Fruit fly (Drosophila melanogaster): ENCODE data around the gene CG42354.

- TF ChIP-seq Myc (optimal IDR thresholded peaks at IDR 0.05) (no peak), insv (optimal IDR thresholded peaks at IDR 0.05) (no peak), Sin3A (optimal IDR thresholded peaks at IDR 0.05) (no peak), ttk (optimal IDR thresholded peaks at IDR 0.05) (no peak), psq (optimal IDR thresholded peaks at IDR 0.05) (no peak), h (optimal IDR thresholded peaks at IDR 0.05) (no peak)
Measured at dm6 chrX:16111655-16112054, 6.9 kb upstream of the CG42354 start.

All from Kc167 (cell line).